Fruit fly (Drosophila melanogaster) whole organism, prepupa: ENCODE results near the gene CG43407.

ENCODE experiments used
- CG10631 ChIP-seq: fragments of 200-800 bp; sonication (Bioruptor generic); optimal IDR thresholded peaks from 2 replicates; lab custom pipeline; 2016; ENCODE audit warnings: missing biosample characterization, missing genetic modification characterization
- CG10669 ChIP-seq: fragments of 200-800 bp; sonication (Bioruptor generic); optimal IDR thresholded peaks from 3 replicates; lab custom pipeline; 2018; ENCODE audit warnings: missing biosample characterization, mild to moderate bottlenecking, missing genetic modification characterization, moderate library complexity
- CG11294 ChIP-seq: fragments of 200-800 bp; sonication (Bioruptor generic); IDR thresholded peaks from 2 replicates; pipeline ENCODE4 v1.3.6; 2022; ENCODE audit warnings: missing biosample characterization, missing genetic modification characterization
- CG11762 ChIP-seq: fragments of 200-800 bp; sonication (Bioruptor generic); optimal IDR thresholded peaks from 3 replicates; lab custom pipeline; 2016; ENCODE audit warnings: missing biosample characterization, missing genetic modification characterization; ENCODE audit not compliant: insufficient read depth
- CG11902 ChIP-seq: fragments of 200-800 bp; sonication (Bioruptor generic); optimal IDR thresholded peaks from 3 replicates; lab custom pipeline; 2016; ENCODE audit warnings: missing biosample characterization, missing genetic modification characterization
- CG31627 ChIP-seq: fragments of 200-800 bp; sonication (Bioruptor generic); optimal IDR thresholded peaks from 3 replicates; lab custom pipeline; 2016; ENCODE audit warnings: missing biosample characterization, missing genetic modification characterization
- CG32006 ChIP-seq: fragments of 200-800 bp; sonication (Bioruptor generic); optimal IDR thresholded peaks from 3 replicates; lab custom pipeline; 2017; ENCODE audit warnings: missing biosample characterization, mild to moderate bottlenecking, missing genetic modification characterization
- CG3919 ChIP-seq: fragments of 200-800 bp; sonication (Bioruptor generic); optimal IDR thresholded peaks from 3 replicates; lab custom pipeline; 2016; ENCODE audit warnings: missing biosample characterization, missing genetic modification characterization
- CG4318 ChIP-seq: fragments of 200-800 bp; sonication (Bioruptor generic); optimal IDR thresholded peaks from 3 replicates; lab custom pipeline; 2017; ENCODE audit warnings: missing biosample characterization, mild to moderate bottlenecking, missing genetic modification characterization
- CG6163 ChIP-seq: fragments of 200-800 bp; sonication (Bioruptor generic); IDR thresholded peaks from 3 replicates; pipeline ENCODE4 v1.3.6; 2022; ENCODE audit warnings: missing biosample characterization, missing genetic modification characterization
- CG6276 ChIP-seq: fragments of 200-800 bp; sonication (Bioruptor generic); optimal IDR thresholded peaks from 2 replicates; lab custom pipeline; 2017; ENCODE audit warnings: missing biosample characterization, mild to moderate bottlenecking, missing genetic modification characterization
- CG6808 ChIP-seq: fragments of 200-800 bp; sonication (Bioruptor generic); optimal IDR thresholded peaks from 3 replicates; lab custom pipeline; 2017; ENCODE audit warnings: missing biosample characterization, missing genetic modification characterization, mild to moderate bottlenecking, moderate library complexity, missing genetic modification reagents
- CG6854 ChIP-seq: fragments of 200-800 bp; sonication (Bioruptor generic); optimal IDR thresholded peaks from 2 replicates; lab custom pipeline; 2017; ENCODE audit warnings: missing biosample characterization, mild to moderate bottlenecking, missing genetic modification characterization
- CG8632 ChIP-seq: fragments of 200-800 bp; sonication (Bioruptor generic); optimal IDR thresholded peaks from 3 replicates; lab custom pipeline; 2016; ENCODE audit warnings: missing biosample characterization, missing genetic modification characterization
- Eip75B ChIP-seq: fragments of 200-800 bp; sonication (Bioruptor generic); optimal IDR thresholded peaks from 3 replicates; lab custom pipeline; 2016; ENCODE audit warnings: missing biosample characterization, missing genetic modification characterization
- Eip78C ChIP-seq: fragments of 200-800 bp; sonication (Bioruptor generic); peaks from one replicate; lab custom pipeline; 2016; ENCODE audit warnings: missing biosample characterization, missing genetic modification characterization
- Eip93F ChIP-seq: fragments of 200-800 bp; sonication (Bioruptor generic); optimal IDR thresholded peaks from 2 replicates; lab custom pipeline; 2016; ENCODE audit warnings: missing biosample characterization, mild to moderate bottlenecking, missing genetic modification characterization
- Ets96B ChIP-seq: fragments of 200-800 bp; optimal IDR thresholded peaks from 2 replicates; lab custom pipeline; 2019; ENCODE audit warnings: missing biosample characterization, mild to moderate bottlenecking, missing genetic modification characterization, moderate library complexity
- Gug ChIP-seq: fragments of 200-800 bp; sonication (Bioruptor generic); IDR thresholded peaks from 2 replicates; pipeline ENCODE4 v1.3.6; 2022; ENCODE audit warnings: missing biosample characterization, missing genetic modification characterization
- Hr38 ChIP-seq: sonication (Bioruptor generic); optimal IDR thresholded peaks from 2 replicates; lab custom pipeline; 2016; ENCODE audit warnings: missing biosample characterization, missing genetic modification characterization
- Hr39 ChIP-seq: fragments of 200-800 bp; sonication (Bioruptor generic); optimal IDR thresholded peaks from 2 replicates; lab custom pipeline; 2016; ENCODE audit warnings: missing biosample characterization, missing genetic modification characterization
- Hr4 ChIP-seq: fragments of 200-800 bp; sonication (Bioruptor generic); optimal IDR thresholded peaks from 3 replicates; lab custom pipeline; 2016; ENCODE audit warnings: missing biosample characterization, missing genetic modification characterization
- Met ChIP-seq: fragments of 200-800 bp; sonication (Bioruptor generic); optimal IDR thresholded peaks from 3 replicates; lab custom pipeline; 2016; ENCODE audit warnings: missing biosample characterization, missing genetic modification characterization
- OdsH ChIP-seq: fragments of 200-800 bp; sonication (Bioruptor generic); optimal IDR thresholded peaks from 3 replicates; lab custom pipeline; 2016; ENCODE audit warnings: missing biosample characterization, missing genetic modification characterization
- Smox ChIP-seq: fragments of 200-800 bp; sonication (Bioruptor generic); optimal IDR thresholded peaks from 3 replicates; lab custom pipeline; 2016; ENCODE audit warnings: missing biosample characterization, missing genetic modification characterization
- Sox102F ChIP-seq: fragments of 200-800 bp; sonication (Bioruptor generic); optimal IDR thresholded peaks from 2 replicates; lab custom pipeline; 2016; ENCODE audit warnings: missing biosample characterization, mild to moderate bottlenecking, missing genetic modification characterization
- Sox14 ChIP-seq: fragments of 200-800 bp; sonication (Bioruptor generic); optimal IDR thresholded peaks from 3 replicates; lab custom pipeline; 2016; ENCODE audit warnings: missing biosample characterization, missing genetic modification characterization
- Sox15 ChIP-seq: fragments of 200-800 bp; sonication (Bioruptor generic); optimal IDR thresholded peaks from 3 replicates; lab custom pipeline; 2016; ENCODE audit warnings: missing biosample characterization, missing genetic modification characterization
- acj6 ChIP-seq: fragments of 200-800 bp; sonication (Bioruptor generic); optimal IDR thresholded peaks from 3 replicates; lab custom pipeline; 2016; ENCODE audit warnings: missing biosample characterization, missing genetic modification characterization
- dsx ChIP-seq: fragments of 200-800 bp; optimal IDR thresholded peaks from 3 replicates; lab custom pipeline; 2019; ENCODE audit warnings: missing biosample characterization, mild to moderate bottlenecking, missing genetic modification characterization, moderate library complexity; ENCODE audit not compliant: poor library complexity, severe bottlenecking
- eg ChIP-seq: fragments of 200-800 bp; sonication (Bioruptor generic); IDR thresholded peaks from 3 replicates; pipeline ENCODE4 v1.3.6; 2022; ENCODE audit warnings: missing biosample characterization, missing genetic modification characterization
- esn ChIP-seq: fragments of 200-800 bp; sonication (Bioruptor generic); optimal IDR thresholded peaks from 2 replicates; lab custom pipeline; 2016; ENCODE audit warnings: missing biosample characterization, mild to moderate bottlenecking, missing genetic modification characterization, moderate library complexity
- fd85E ChIP-seq: fragments of 200-800 bp; sonication (Bioruptor generic); optimal IDR thresholded peaks from 3 replicates; lab custom pipeline; 2016; ENCODE audit warnings: missing biosample characterization, missing genetic modification characterization
- fkh ChIP-seq: fragments of 200-800 bp; sonication (Bioruptor generic); optimal IDR thresholded peaks from 3 replicates; lab custom pipeline; 2017; ENCODE audit warnings: missing biosample characterization, mild to moderate bottlenecking, missing genetic modification characterization, moderate library complexity
- lz ChIP-seq: fragments of 200-800 bp; sonication (Bioruptor generic); optimal IDR thresholded peaks from 3 replicates; lab custom pipeline; 2016; ENCODE audit warnings: missing biosample characterization, missing genetic modification characterization
- net ChIP-seq: fragments of 200-800 bp; sonication (Bioruptor generic); optimal IDR thresholded peaks from 3 replicates; lab custom pipeline; 2016; ENCODE audit warnings: missing biosample characterization, missing genetic modification characterization
- pdm3 ChIP-seq: fragments of 200-800 bp; sonication (Bioruptor generic); optimal IDR thresholded peaks from 3 replicates; lab custom pipeline; 2016; ENCODE audit warnings: missing biosample characterization, missing genetic modification characterization
- salr ChIP-seq, 2 experiments: fragments of 200-800 bp; sonication (Bioruptor generic); optimal IDR thresholded peaks; 3 replicates each; lab custom pipeline; 2016 to 2018; ENCODE audit warnings: missing biosample characterization in 2 of 2, missing genetic modification characterization in 2 of 2, mild to moderate bottlenecking in 1 of 2
- ss ChIP-seq, 2 experiments: fragments of 200-800 bp; sonication (Bioruptor generic); optimal IDR thresholded peaks; 2 replicates in 1 of 2; 3 replicates in 1 of 2; lab custom pipeline; 2017 to 2018; ENCODE audit warnings: mild to moderate bottlenecking in 2 of 2, missing biosample characterization in 2 of 2, missing genetic modification characterization in 2 of 2, moderate library complexity in 1 of 2
- svp ChIP-seq: fragments of 200-800 bp; sonication (Bioruptor generic); peaks from one replicate; lab custom pipeline; 2016; ENCODE audit warnings: missing biosample characterization, missing genetic modification characterization
- topi ChIP-seq: fragments of 200-800 bp; sonication (Bioruptor generic); optimal IDR thresholded peaks from 3 replicates; lab custom pipeline; 2016; ENCODE audit warnings: missing biosample characterization, missing genetic modification characterization
- vri ChIP-seq: fragments of 200-800 bp; sonication (Bioruptor generic); optimal IDR thresholded peaks from 3 replicates; lab custom pipeline; 2016; ENCODE audit warnings: missing biosample characterization, mild to moderate bottlenecking, missing genetic modification characterization

Gene CG43407

DNA sequence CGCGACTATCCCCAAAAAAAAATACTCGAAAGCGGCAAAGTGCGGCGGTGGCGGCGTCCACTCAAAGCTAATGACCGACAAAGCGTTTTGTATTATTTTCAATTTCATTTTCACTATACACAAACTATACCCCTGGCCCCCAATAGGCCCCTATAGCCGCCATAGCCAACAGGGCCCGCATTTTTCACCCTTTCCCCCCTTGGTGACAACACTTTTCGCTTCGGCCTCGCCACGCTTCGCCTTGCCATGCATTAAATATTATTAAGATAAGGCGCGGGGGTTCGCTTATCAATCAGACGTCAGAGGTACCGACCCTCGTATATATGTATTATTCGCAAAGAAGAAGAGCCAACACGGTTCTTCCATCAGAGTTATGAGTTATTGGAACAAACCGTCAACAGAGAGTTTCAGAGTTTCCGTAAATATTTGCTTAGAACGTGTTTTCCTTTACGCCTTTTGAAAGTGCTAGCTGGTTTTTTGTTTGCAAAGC, 13.0 kb downstream of the CG43407 start:
- peak; percentile 8 for TF ChIP-seq CG10631 (GFP tag; lab: Kevin White, UChicago)
- TF ChIP-seq dsx (GFP tag; lab: Kevin White, UChicago): no peak
- TF ChIP-seq Met (GFP tag; lab: Kevin White, UChicago): no peak
- peak; percentile 12 for TF ChIP-seq Eip75B
- TF ChIP-seq Sox102F: no peak
- no peak for TF ChIP-seq Smox
- peak; percentile 1 for TF ChIP-seq OdsH (GFP tag; lab: Kevin White, UChicago)
- TF ChIP-seq ss (GFP tag; optimal IDR thresholded peaks at IDR 0.05; lab: Kevin White, UChicago): no peak
- no peak for TF ChIP-seq Hr39 (GFP tag; lab: Kevin White, UChicago)
- TF ChIP-seq eg (GFP tag; lab: Robert Waterston, UW): peak; percentile 16; the same call in 1 of the 3 replicates
- TF ChIP-seq Eip78C (GFP tag; lab: Kevin White, UChicago): peak; percentile 81
- peak; percentile 91 for TF ChIP-seq fkh (GFP tag; lab: Kevin White, UChicago)
- peak; percentile 53 for TF ChIP-seq vri
- peak; percentile 31 for TF ChIP-seq net
- no peak for TF ChIP-seq lz (GFP tag; lab: Kevin White, UChicago)
- peak; percentile 86 for TF ChIP-seq svp
- TF ChIP-seq Gug (GFP tag; lab: Robert Waterston, UW): no peak
- TF ChIP-seq CG3919 (GFP tag; lab: Kevin White, UChicago): peak; percentile 33
- TF ChIP-seq CG6163 (GFP tag; lab: Robert Waterston, UW): no peak
- TF ChIP-seq pdm3: peak; percentile 5

DNA sequence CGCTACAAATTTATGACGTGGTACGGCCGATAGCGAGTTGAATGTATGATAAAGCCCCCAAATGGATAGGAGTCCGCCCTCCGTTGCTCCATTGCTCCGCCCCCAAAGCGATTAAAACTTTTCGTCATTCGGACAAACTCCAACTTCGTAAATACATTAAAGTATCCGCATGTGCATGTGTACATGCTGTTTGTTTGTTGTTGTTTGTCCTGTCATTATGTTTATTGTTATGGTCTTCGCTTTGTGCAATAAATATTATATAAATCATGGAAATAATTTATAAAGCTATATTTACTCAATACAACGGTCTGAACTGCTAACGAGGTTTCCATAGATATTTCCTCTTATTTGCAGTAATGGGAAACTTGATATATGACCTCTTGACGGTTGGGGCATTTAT, 16.1 kb downstream of the CG43407 start:
- no peak for TF ChIP-seq CG32006 (GFP tag; lab: Kevin White, UChicago)
- TF ChIP-seq CG31627 (GFP tag; lab: Kevin White, UChicago): no peak
- no peak for TF ChIP-seq CG8632
- TF ChIP-seq CG6163 (GFP tag; lab: Robert Waterston, UW): no peak
- no peak for TF ChIP-seq CG11762 (GFP tag; lab: Kevin White, UChicago)
- TF ChIP-seq fkh (GFP tag; lab: Kevin White, UChicago): peak; percentile 9
- no peak for TF ChIP-seq Sox15 (GFP tag; lab: Kevin White, UChicago)

DNA sequence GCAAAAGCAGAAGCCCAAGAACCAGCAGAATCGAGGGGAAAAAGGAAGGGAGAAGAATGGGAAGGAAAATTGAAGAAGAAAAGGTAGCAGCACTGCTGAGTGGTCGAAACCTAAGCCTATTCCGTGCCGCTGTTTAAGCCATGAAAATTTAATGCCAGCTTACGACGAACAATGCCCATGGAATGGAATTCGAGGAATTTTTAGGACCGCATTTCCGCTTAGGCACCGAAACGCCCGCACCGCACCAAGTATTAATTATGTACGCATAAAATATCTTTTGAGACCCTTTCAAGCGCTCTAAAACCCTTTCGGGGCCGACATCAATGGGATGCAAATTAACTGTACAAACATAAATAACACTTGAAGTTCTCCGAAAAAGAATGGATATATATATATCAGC, 17.1 kb downstream of the CG43407 start:
- no peak for TF ChIP-seq svp
- TF ChIP-seq OdsH (GFP tag; lab: Kevin White, UChicago): no peak

DNA sequence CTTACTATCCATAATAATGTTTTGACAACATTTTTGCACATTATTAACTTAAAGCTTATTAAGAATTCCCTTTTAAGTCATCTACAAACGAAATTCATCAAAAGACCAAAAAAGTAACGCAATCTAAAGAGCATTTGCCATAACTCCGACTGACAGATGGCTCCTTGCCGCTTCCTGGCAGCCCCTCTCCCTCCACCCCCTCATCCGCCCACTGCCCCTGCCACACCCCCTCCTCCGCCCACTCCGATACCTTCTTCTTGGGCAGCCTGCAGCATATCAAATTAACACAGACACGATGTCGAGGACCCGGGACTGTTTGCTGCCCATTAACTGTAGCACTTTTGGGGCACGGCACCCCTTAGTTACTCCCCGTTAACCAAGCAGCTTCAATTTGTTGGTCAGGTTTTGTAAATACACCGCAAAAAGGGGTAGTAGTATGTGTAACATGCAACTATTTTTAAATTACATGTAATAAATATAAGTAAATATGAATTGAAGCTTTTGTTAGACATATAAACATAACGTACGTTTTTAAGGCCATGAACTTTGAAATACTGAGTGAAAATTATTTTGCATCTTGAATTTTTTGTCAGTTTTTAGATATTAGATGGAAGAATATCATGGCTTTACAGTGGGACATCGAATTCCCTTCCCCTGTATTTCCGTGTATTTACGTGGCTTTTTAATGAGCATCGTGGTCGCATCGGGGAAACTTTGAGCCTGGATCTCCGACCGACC, 17.9 kb downstream of the CG43407 start:
- TF ChIP-seq Ets96B (tag; lab: Kevin White, UChicago): peak; percentile 65
- peak; percentile 55 for TF ChIP-seq topi (GFP tag; lab: Kevin White, UChicago)
- TF ChIP-seq dsx (GFP tag; lab: Kevin White, UChicago): peak; percentile 45
- TF ChIP-seq svp: peak; percentile 58
- TF ChIP-seq CG3919 (GFP tag; lab: Kevin White, UChicago): peak; percentile 55
- no peak for TF ChIP-seq Eip93F
- peak; percentile 26 for TF ChIP-seq Sox14 (GFP tag; lab: Kevin White, UChicago)
- TF ChIP-seq CG32006 (GFP tag; lab: Kevin White, UChicago): no peak
- peak; percentile 89 for TF ChIP-seq Eip78C (GFP tag; lab: Kevin White, UChicago)
- peak; percentile 32 for TF ChIP-seq acj6 (GFP tag; lab: Kevin White, UChicago)
- no peak for TF ChIP-seq CG6854
- TF ChIP-seq salr (GFP tag; optimal IDR thresholded peaks at IDR 0.05; lab: Kevin White, UChicago): no peak
- TF ChIP-seq CG10669 (GFP tag; lab: Kevin White, UChicago): peak; percentile 49
- peak; percentile 42 for TF ChIP-seq Smox
- TF ChIP-seq CG31627 (GFP tag; lab: Kevin White, UChicago): peak; percentile 5
- no peak for TF ChIP-seq CG11762 (GFP tag; lab: Kevin White, UChicago)
- TF ChIP-seq Hr4 (GFP tag; lab: Kevin White, UChicago): no peak
- peak; percentile 37 for TF ChIP-seq Sox102F
- peak; percentile 6 for TF ChIP-seq net
- no peak for TF ChIP-seq CG6276
- peak; percentile 65 for TF ChIP-seq CG6808 (GFP tag; lab: Kevin White, UChicago)
- peak; percentile 73 for TF ChIP-seq esn (GFP tag; lab: Kevin White, UChicago)
- TF ChIP-seq eg (GFP tag; lab: Robert Waterston, UW): no peak
- TF ChIP-seq Eip75B: peak; percentile 43
- TF ChIP-seq OdsH (GFP tag; lab: Kevin White, UChicago): peak; percentile 6
- TF ChIP-seq CG4318 (GFP tag; lab: Kevin White, UChicago): no peak
- no peak for TF ChIP-seq Hr38 (GFP tag; lab: Kevin White, UChicago)
- TF ChIP-seq CG11294: no peak
- TF ChIP-seq fd85E (GFP tag; lab: Kevin White, UChicago): no peak
- peak; percentile 21 for TF ChIP-seq CG11902
- TF ChIP-seq Met (GFP tag; lab: Kevin White, UChicago): peak; percentile 67
- TF ChIP-seq CG10631 (GFP tag; lab: Kevin White, UChicago): peak; percentile 41
